Fruit fly (Drosophila melanogaster) whole organism, embryonic: ENCODE results near the gene Scr.

Experiments used
- Awh ChIP-seq: fragments of 200-800 bp; sonication (Bioruptor generic); IDR thresholded peaks from 2 replicates; pipeline ENCODE4, ENCODE4 v1.3.6; 2022; ENCODE audit warnings: missing biosample characterization, missing genetic modification characterization
- CG11456 ChIP-seq: fragments of 200-800 bp; sonication (Bioruptor generic); IDR thresholded peaks from 3 replicates; pipeline ENCODE4 v1.3.6; 2022; ENCODE audit warnings: missing biosample characterization, missing genetic modification characterization
- CG12236 ChIP-seq: fragments of 200-800 bp; sonication (Bioruptor generic); optimal IDR thresholded peaks from 2 replicates; lab custom pipeline; 2016; ENCODE audit warnings: missing biosample characterization, missing genetic modification characterization
- CG12391 ChIP-seq: fragments of 200-800 bp; sonication (Bioruptor generic); optimal IDR thresholded peaks from 3 replicates; lab custom pipeline; 2018; ENCODE audit warnings: missing biosample characterization, mild to moderate bottlenecking, missing genetic modification characterization, moderate library complexity
- CG13624 ChIP-seq: fragments of 200-800 bp; sonication (Bioruptor generic); optimal IDR thresholded peaks from 2 replicates; lab custom pipeline; 2016; ENCODE audit warnings: missing biosample characterization, missing genetic modification characterization
- CG16815 ChIP-seq: fragments of 200-800 bp; sonication (Bioruptor generic); optimal IDR thresholded peaks from 3 replicates; lab custom pipeline; 2017; ENCODE audit warnings: missing biosample characterization, mild to moderate bottlenecking, missing genetic modification characterization
- CG17359 ChIP-seq: fragments of 200-800 bp; sonication (Bioruptor generic); optimal IDR thresholded peaks from 3 replicates; lab custom pipeline; 2018; ENCODE audit warnings: missing biosample characterization, mild to moderate bottlenecking, missing genetic modification characterization, moderate library complexity
- CG17802 ChIP-seq: fragments of 200-800 bp; sonication (Bioruptor generic); optimal IDR thresholded peaks from 2 replicates; lab custom pipeline; 2018; ENCODE audit warnings: missing biosample characterization, mild to moderate bottlenecking, missing genetic modification characterization, moderate library complexity
- CG18011 ChIP-seq: fragments of 200-800 bp; sonication (Bioruptor generic); optimal IDR thresholded peaks from 2 replicates; lab custom pipeline; 2017; ENCODE audit warnings: missing biosample characterization, missing genetic modification characterization, mild to moderate bottlenecking, moderate library complexity, missing genotype
- CG2202 ChIP-seq: fragments of 200-800 bp; sonication (Bioruptor generic); optimal IDR thresholded peaks from 2 replicates; lab custom pipeline; 2018; ENCODE audit warnings: missing biosample characterization, mild to moderate bottlenecking, missing genetic modification characterization
- CG31441 ChIP-seq: fragments of 200-800 bp; sonication (Bioruptor generic); IDR thresholded peaks from 2 replicates; pipeline ENCODE4 v1.3.6; 2022; ENCODE audit warnings: missing biosample characterization, missing genetic modification characterization
- CG33557 ChIP-seq: fragments of 200-800 bp; sonication (Bioruptor generic); optimal IDR thresholded peaks from 2 replicates; lab custom pipeline; 2019; ENCODE audit warnings: missing biosample characterization, mild to moderate bottlenecking, missing genetic modification characterization, moderate library complexity
- CG34376 ChIP-seq: fragments of 200-800 bp; sonication (Bioruptor generic); optimal IDR thresholded peaks from 2 replicates; lab custom pipeline; 2018; ENCODE audit warnings: missing biosample characterization, mild to moderate bottlenecking, missing genetic modification characterization
- CG4424 ChIP-seq: fragments of 200-800 bp; sonication (Bioruptor generic); optimal IDR thresholded peaks from 3 replicates; lab custom pipeline; 2016; ENCODE audit warnings: missing biosample characterization, missing genetic modification characterization
- CG5180 ChIP-seq: fragments of 200-800 bp; sonication (Bioruptor generic); optimal IDR thresholded peaks from 3 replicates; lab custom pipeline; 2017; ENCODE audit warnings: missing biosample characterization, missing genetic modification characterization, mild to moderate bottlenecking, moderate library complexity, missing genetic modification reagents
- CG6689 ChIP-seq: fragments of 200-800 bp; sonication (Bioruptor generic); IDR thresholded peaks from 2 replicates; pipeline ENCODE4 v1.3.6; 2022; ENCODE audit warnings: missing biosample characterization, missing genetic modification characterization
- CG8359 ChIP-seq: fragments of 200-800 bp; sonication (Bioruptor generic); optimal IDR thresholded peaks from 2 replicates; lab custom pipeline; 2017; ENCODE audit warnings: missing biosample characterization, mild to moderate bottlenecking, missing genetic modification characterization, borderline replicate concordance
- Camta ChIP-seq: fragments of 200-800 bp; sonication (Bioruptor generic); optimal IDR thresholded peaks from 2 replicates; lab custom pipeline; 2016; ENCODE audit warnings: missing biosample characterization, missing genetic modification characterization
- Dek ChIP-seq: fragments of 200-800 bp; sonication (Bioruptor generic); optimal IDR thresholded peaks from 3 replicates; lab custom pipeline; 2019; ENCODE audit warnings: missing biosample characterization, mild to moderate bottlenecking, missing genetic modification characterization, moderate library complexity
- Doc2 ChIP-seq: fragments of 200-800 bp; sonication (Bioruptor generic); IDR thresholded peaks from 2 replicates; pipeline ENCODE4 v1.3.6; 2022; ENCODE audit warnings: missing biosample characterization, missing genetic modification characterization
- Hand ChIP-seq: fragments of 200-800 bp; sonication (Bioruptor generic); optimal IDR thresholded peaks from 2 replicates; lab custom pipeline; 2017; ENCODE audit warnings: mild to moderate bottlenecking, missing biosample characterization, missing genetic modification reagents, missing genetic modification characterization
- Hr3 ChIP-seq: fragments of 200-800 bp; sonication (Bioruptor generic); optimal IDR thresholded peaks from 3 replicates; lab custom pipeline; 2016; ENCODE audit warnings: missing biosample characterization, missing genetic modification characterization
- Kr ChIP-seq: fragments of 200-800 bp; sonication (Bioruptor generic); optimal IDR thresholded peaks from 2 replicates; lab custom pipeline; 2017; ENCODE audit warnings: missing biosample characterization, mild to moderate bottlenecking, missing genetic modification characterization
- Lpt ChIP-seq: fragments of >200 bp; optimal IDR thresholded peaks from 2 replicates; lab custom pipeline; 2018; ENCODE audit warnings: missing biosample characterization, missing genetic modification characterization
- Meics ChIP-seq: fragments of 200-800 bp; sonication (Bioruptor generic); optimal IDR thresholded peaks from 2 replicates; lab custom pipeline; 2017; ENCODE audit warnings: missing biosample characterization, mild to moderate bottlenecking, missing genetic modification characterization
- NC2β ChIP-seq: fragments of 200-800 bp; sonication (Bioruptor generic); optimal IDR thresholded peaks from 2 replicates; lab custom pipeline; 2016; ENCODE audit warnings: missing biosample characterization, missing genetic modification characterization
- Side ChIP-seq: fragments of 200-800 bp; sonication (Bioruptor generic); optimal IDR thresholded peaks from 2 replicates; lab custom pipeline; 2016; ENCODE audit warnings: missing biosample characterization, missing genetic modification characterization
- Stat92E ChIP-seq, 3 experiments: fragments of >200 bp in 2 of 3; fragments of 200-800 bp in 1 of 3; sonication (Bioruptor generic) in 1 of 3; optimal IDR thresholded peaks; 2 replicates each; lab custom pipeline; 2017 to 2019; ENCODE audit warnings: missing biosample characterization in 3 of 3, missing genetic modification characterization in 3 of 3, mild to moderate bottlenecking in 1 of 3, moderate library complexity in 1 of 3
- Xbp1 ChIP-seq: fragments of 200-800 bp; sonication (Bioruptor generic); optimal IDR thresholded peaks from 3 replicates; lab custom pipeline; 2016; ENCODE audit warnings: missing biosample characterization, mild to moderate bottlenecking, missing genetic modification characterization
- ase ChIP-seq: fragments of 200-800 bp; sonication (Bioruptor generic); IDR thresholded peaks from 3 replicates; pipeline ENCODE4 v1.3.6; 2022; ENCODE audit warnings: missing biosample characterization, missing genetic modification characterization
- ato ChIP-seq: fragments of 200-800 bp; sonication (Bioruptor generic); IDR thresholded peaks from 2 replicates; pipeline ENCODE4 v1.3.6; 2022; ENCODE audit warnings: missing biosample characterization, missing genetic modification characterization; ENCODE audit not compliant: partially characterized antibody
- btn ChIP-seq: fragments of 200-800 bp; sonication (Bioruptor generic); optimal IDR thresholded peaks from 2 replicates; lab custom pipeline; 2016; ENCODE audit warnings: missing biosample characterization, missing genetic modification characterization
- cas ChIP-seq: fragments of 200-800 bp; sonication (Bioruptor generic); IDR thresholded peaks from 2 replicates; pipeline ENCODE4 v1.3.6; 2022; ENCODE audit warnings: missing biosample characterization, missing genetic modification characterization
- ci ChIP-seq: fragments of 200-800 bp; sonication (Bioruptor generic); IDR thresholded peaks from 3 replicates; pipeline ENCODE4 v1.3.6; 2022; ENCODE audit warnings: missing biosample characterization, missing genetic modification characterization
- dysf ChIP-seq: fragments of 200-800 bp; sonication (Bioruptor generic); IDR thresholded peaks from 3 replicates; pipeline ENCODE4 v1.3.6; 2022; ENCODE audit warnings: missing biosample characterization, missing genetic modification characterization
- hth ChIP-seq: fragments of >200 bp; optimal IDR thresholded peaks from 2 replicates; lab custom pipeline; 2017; ENCODE audit warnings: inconsistent platforms
- ind ChIP-seq: fragments of 200-800 bp; sonication (Bioruptor generic); optimal IDR thresholded peaks from 3 replicates; lab custom pipeline; 2016; ENCODE audit warnings: missing biosample characterization, missing genetic modification characterization
- maf-S ChIP-seq: fragments of 200-800 bp; sonication (Bioruptor generic); optimal IDR thresholded peaks from 2 replicates; lab custom pipeline; 2016; ENCODE audit warnings: missing biosample characterization, missing genetic modification characterization
- mld ChIP-seq: fragments of 200-800 bp; sonication (Bioruptor generic); IDR thresholded peaks from 3 replicates; pipeline ENCODE4 v1.3.6; 2022; ENCODE audit warnings: missing biosample characterization, missing genetic modification characterization; ENCODE audit not compliant: partially characterized antibody
- pfk ChIP-seq: fragments of 200-800 bp; sonication (Bioruptor generic); optimal IDR thresholded peaks from 2 replicates; lab custom pipeline; 2018; ENCODE audit warnings: missing biosample characterization, mild to moderate bottlenecking, missing genetic modification characterization, moderate library complexity
- pzg ChIP-seq: fragments of 200-800 bp; sonication (Bioruptor generic); optimal IDR thresholded peaks from 3 replicates; lab custom pipeline; 2018; ENCODE audit warnings: missing biosample characterization, mild to moderate bottlenecking, missing genetic modification characterization, moderate library complexity
- ranshi ChIP-seq: fragments of 200-800 bp; sonication (Bioruptor generic); IDR thresholded peaks from 2 replicates; pipeline ENCODE4 v1.3.6; 2022; ENCODE audit warnings: missing biosample characterization, missing genetic modification characterization
- repo ChIP-seq: fragments of 200-800 bp; sonication (Bioruptor generic); optimal IDR thresholded peaks from 2 replicates; lab custom pipeline; 2016; ENCODE audit warnings: missing biosample characterization, missing genetic modification characterization
- sisA ChIP-seq: fragments of 200-800 bp; sonication (Bioruptor generic); IDR thresholded peaks from 2 replicates; pipeline ENCODE4 v1.3.6; 2022; ENCODE audit warnings: missing biosample characterization, missing genetic modification characterization
- so ChIP-seq: fragments of 200-800 bp; sonication (Bioruptor generic); IDR thresholded peaks from 3 replicates; pipeline ENCODE4 v1.3.6; 2022; ENCODE audit warnings: missing biosample characterization, missing genetic modification characterization
- tin ChIP-seq: fragments of 200-800 bp; sonication (Bioruptor generic); optimal IDR thresholded peaks from 3 replicates; lab custom pipeline; 2016; ENCODE audit warnings: missing biosample characterization, missing genetic modification characterization
- unc-4 ChIP-seq: fragments of 200-800 bp; sonication (Bioruptor generic); IDR thresholded peaks from 2 replicates; pipeline ENCODE4 v1.3.6; 2022; ENCODE audit warnings: missing biosample characterization, missing genetic modification characterization; ENCODE audit not compliant: partially characterized antibody
- vfl ChIP-seq: fragments of 200-800 bp; sonication (Bioruptor generic); optimal IDR thresholded peaks from 2 replicates; lab custom pipeline; 2016; ENCODE audit warnings: missing biosample characterization, missing genetic modification characterization
- z ChIP-seq: fragments of 200-800 bp; sonication (Bioruptor generic); IDR thresholded peaks from 3 replicates; pipeline ENCODE4 v1.3.6; 2022; ENCODE audit warnings: missing biosample characterization, missing genetic modification characterization

Gene Scr

DNA sequence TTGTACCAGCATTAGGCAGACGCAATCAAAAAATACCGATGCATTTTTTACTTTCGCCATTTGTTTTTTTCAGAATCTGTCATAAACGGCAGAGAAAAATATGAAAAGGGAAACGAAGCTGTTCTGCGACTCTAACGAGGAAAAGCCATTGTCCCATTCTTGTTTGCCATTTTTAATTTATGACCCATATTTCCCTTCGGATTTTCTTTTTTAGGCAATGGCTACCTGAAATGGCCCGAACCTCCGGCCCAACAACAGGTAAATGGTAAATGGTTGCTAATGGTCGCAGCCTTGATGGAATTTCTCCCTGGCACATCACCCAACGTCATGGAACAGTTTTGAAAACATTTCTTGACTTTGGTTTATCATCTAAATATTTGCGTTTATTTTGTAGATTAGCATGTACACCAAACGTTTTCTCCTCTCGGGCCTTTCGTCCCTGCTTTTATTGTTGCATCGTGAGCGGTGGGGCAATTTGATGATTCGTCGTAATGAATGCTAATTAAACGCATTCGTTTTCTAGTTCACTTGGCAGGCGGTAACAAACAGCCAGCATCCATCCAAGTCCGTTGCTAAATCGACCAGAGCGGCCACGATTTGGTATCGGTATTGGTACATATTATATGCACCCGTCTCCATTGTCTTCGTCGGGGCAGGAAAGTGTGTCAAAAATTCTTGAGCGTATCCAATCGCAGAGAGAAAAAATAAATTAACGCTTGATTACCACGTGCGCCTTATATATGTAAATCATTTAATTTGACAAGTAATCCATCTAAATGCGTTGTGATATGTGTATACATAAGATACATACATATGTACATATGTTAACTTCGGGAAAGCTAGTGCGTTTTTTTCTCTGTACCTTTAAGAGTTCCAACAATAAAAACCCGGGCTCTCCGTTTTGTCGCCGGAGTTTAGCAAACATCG is 31.5 kb downstream of the Scr start (continued):
- no peak for TF ChIP-seq Lpt (GFP tag; lab: Kevin White, UChicago)
- peak; percentile 23 for TF ChIP-seq Hr3 (GFP tag; lab: Kevin White, UChicago)
- TF ChIP-seq ase (GFP tag; lab: Robert Waterston, UW): no peak
- TF ChIP-seq CG2202 (tag; lab: Kevin White, UChicago): no peak
- TF ChIP-seq Stat92E (GFP tag; optimal IDR thresholded peaks at IDR 0.05; lab: Kevin White, UChicago): no peak
- no peak for TF ChIP-seq maf-S (GFP tag; lab: Kevin White, UChicago)
- no peak for TF ChIP-seq pzg
- no peak for TF ChIP-seq ranshi (GFP tag; lab: Robert Waterston, UW)
- TF ChIP-seq Kr: no peak
- peak; percentile 1 for TF ChIP-seq CG13624 (GFP tag; lab: Kevin White, UChicago)
- TF ChIP-seq CG17359 (tag; lab: Kevin White, UChicago): peak; percentile 68
- TF ChIP-seq CG31441 (GFP tag; lab: Robert Waterston, UW): peak; percentile 56; the same call in 1 of the 2 replicates
- peak; percentile 66 for TF ChIP-seq CG12391 (tag; lab: Kevin White, UChicago)
- TF ChIP-seq Camta (GFP tag; lab: Kevin White, UChicago): peak; percentile 8
- no peak for TF ChIP-seq repo (GFP tag; lab: Kevin White, UChicago)
- no peak for TF ChIP-seq CG8359 (GFP tag; lab: Kevin White, UChicago)
- TF ChIP-seq CG6689: peak; percentile 53; the same call in 1 of the 2 replicates
- no peak for TF ChIP-seq cas (GFP tag; lab: Robert Waterston, UW)
- TF ChIP-seq hth: no peak
- peak; percentile 5 for TF ChIP-seq CG16815 (GFP tag; lab: Kevin White, UChicago)
- TF ChIP-seq vfl (GFP tag; lab: Kevin White, UChicago): no peak
- TF ChIP-seq CG33557 (GFP tag; lab: Kevin White, UChicago): no peak
- no peak for TF ChIP-seq Dek (tag; lab: Kevin White, UChicago)
- no peak for TF ChIP-seq CG12236 (GFP tag; lab: Kevin White, UChicago)
- no peak for TF ChIP-seq unc-4 (GFP tag; lab: Robert Waterston, UW)
- no peak for TF ChIP-seq CG34376 (GFP tag; lab: Kevin White, UChicago)
- TF ChIP-seq CG18011 (GFP tag; lab: Kevin White, UChicago): no peak
- TF ChIP-seq Side (GFP tag; lab: Kevin White, UChicago): no peak
- 0 out of 3 replicates have a peak, but pooled peaks have one; percentile 54 for TF ChIP-seq dysf (GFP tag; lab: Robert Waterston, UW)
- no peak for TF ChIP-seq btn (GFP tag; lab: Kevin White, UChicago)
- TF ChIP-seq Xbp1 (GFP tag; lab: Kevin White, UChicago): peak; percentile 67
- TF ChIP-seq so (GFP tag; lab: Robert Waterston, UW): peak; percentile 44; the same call in 1 of the 3 replicates
- TF ChIP-seq ind (GFP tag; lab: Kevin White, UChicago): peak; percentile 46
- TF ChIP-seq NC2β (GFP tag; lab: Kevin White, UChicago): peak; percentile 30
- no peak for TF ChIP-seq pfk (GFP tag; lab: Kevin White, UChicago)
- TF ChIP-seq z: no peak
- TF ChIP-seq ci: peak; percentile 81
- TF ChIP-seq Awh: peak; percentile 65; the same call in 1 of the 2 replicates
- no peak for TF ChIP-seq Doc2
- no peak for TF ChIP-seq sisA (GFP tag; lab: Robert Waterston, UW)
- no peak for TF ChIP-seq ato (GFP tag; lab: Robert Waterston, UW)
- no peak for TF ChIP-seq CG11456
- no peak for TF ChIP-seq tin (GFP tag; lab: Kevin White, UChicago)
- TF ChIP-seq Meics: peak; percentile 43
- TF ChIP-seq CG4424 (GFP tag; lab: Kevin White, UChicago): peak; percentile 11
- TF ChIP-seq CG17802: peak; percentile 11
- TF ChIP-seq CG5180 (GFP tag; lab: Kevin White, UChicago): peak; percentile 19
- TF ChIP-seq mld (GFP tag; lab: Robert Waterston, UW): no peak
- peak; percentile 19 for TF ChIP-seq Hand (GFP tag; lab: Kevin White, UChicago)
